Worm (Caenorhabditis elegans) whole organism, early embryonic: ENCODE data around the gene srd-47.

Source experiments
- ceh-13 ChIP-seq: fragments of 200-800 bp; sonication (Bioruptor generic); optimal IDR thresholded peaks from 2 replicates; lab custom pipeline; 2018; ENCODE audit warnings: mild to moderate bottlenecking, missing genetic modification characterization, missing compliant biosample characterization
- flt-1 ChIP-seq: fragments of 200-800 bp; sonication (Bioruptor generic); IDR thresholded peaks from 2 replicates; pipeline ENCODE4 v1.3.6; 2022; ENCODE audit warnings: missing genetic modification characterization, missing compliant biosample characterization
- scrt-1 ChIP-seq: fragments of 200-800 bp; sonication (Bioruptor generic); IDR thresholded peaks from 2 replicates; pipeline ENCODE4 v1.3.6; 2022; ENCODE audit warnings: missing genetic modification characterization, missing compliant biosample characterization

DNA sequence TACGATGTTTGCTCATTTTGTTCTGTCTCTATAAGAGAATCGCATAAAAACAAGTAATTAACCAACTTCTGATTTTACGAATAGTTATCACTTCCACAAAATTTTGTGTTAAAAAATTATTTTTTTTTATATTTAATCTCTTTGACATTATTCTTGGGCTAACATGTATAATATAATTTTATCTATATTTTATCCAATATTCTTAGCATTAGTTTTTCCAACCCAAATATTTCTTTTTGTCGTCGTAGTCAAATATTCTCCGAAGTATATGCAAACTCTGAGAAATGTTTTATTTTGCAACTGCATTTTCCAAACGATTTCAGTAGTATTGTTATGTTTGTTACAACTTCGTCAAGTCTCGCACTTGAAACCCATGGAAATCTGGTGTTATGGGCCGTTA lies at the start of gene srd-47:
- TF ChIP-seq scrt-1 (no peak), flt-1 (GFP tag; lab: Robert Waterston, UW) (no peak), ceh-13 (no peak)
